Worm (Caenorhabditis elegans): ENCODE results near the gene tbx-7.

tbx-7 gene

DNA sequence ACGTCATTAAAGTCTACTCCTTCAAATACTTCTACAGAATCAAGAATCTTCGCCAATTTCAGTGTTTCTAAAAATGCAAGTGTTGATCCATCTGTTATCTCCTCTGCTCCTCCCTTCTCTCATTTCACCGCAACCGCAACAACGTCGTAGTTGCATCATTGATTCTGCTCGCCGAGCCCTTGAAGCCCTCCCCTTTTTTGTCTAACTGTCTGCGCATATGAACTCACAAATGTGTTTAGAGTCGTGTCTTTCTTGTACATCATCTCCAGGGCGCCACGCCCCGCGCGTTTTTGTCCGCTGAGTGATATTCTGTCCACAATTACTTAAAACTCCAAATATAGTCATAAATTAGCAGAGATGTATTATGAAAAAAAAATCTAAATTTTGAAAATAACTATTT, 40.3 kb downstream of the tbx-7 start:
- TF ChIP-seq scrt-1 (GFP tag; IDR thresholded peaks at IDR 0.05): no peak
- no peak for TF ChIP-seq hnd-1 (tag; optimal IDR thresholded peaks at IDR 0.05)
- TF ChIP-seq F13C5.2 (tag; optimal IDR thresholded peaks at IDR 0.05): no peak
- TF ChIP-seq hmbx-1 (tag; optimal IDR thresholded peaks at IDR 0.05): no peak
- no peak for TF ChIP-seq ceh-36 (tag; optimal IDR thresholded peaks at IDR 0.05)
- no peak for TF ChIP-seq ets-7 (tag; optimal IDR thresholded peaks at IDR 0.05)
- no peak for TF ChIP-seq hmg-4 (GFP tag; optimal IDR thresholded peaks at IDR 0.05)
- TF ChIP-seq tbx-11 (GFP tag; IDR thresholded peaks at IDR 0.05): no peak
- no peak for TF ChIP-seq flt-1 (GFP tag; IDR thresholded peaks at IDR 0.05)
- no peak for TF ChIP-seq aly-1 (tag; optimal IDR thresholded peaks at IDR 0.05)
- no peak for TF ChIP-seq ama-1 (optimal IDR thresholded peaks at IDR 0.05)
- TF ChIP-seq sea-1 (GFP tag; conservative IDR thresholded peaks at IDR 0.05): no peak
- TF ChIP-seq ceh-13 (GFP tag; optimal IDR thresholded peaks at IDR 0.05): no peak
- no peak for TF ChIP-seq pes-1 (GFP tag; IDR thresholded peaks at IDR 0.05)
- no peak for TF ChIP-seq tra-4 (tag; optimal IDR thresholded peaks at IDR 0.05)

DNA sequence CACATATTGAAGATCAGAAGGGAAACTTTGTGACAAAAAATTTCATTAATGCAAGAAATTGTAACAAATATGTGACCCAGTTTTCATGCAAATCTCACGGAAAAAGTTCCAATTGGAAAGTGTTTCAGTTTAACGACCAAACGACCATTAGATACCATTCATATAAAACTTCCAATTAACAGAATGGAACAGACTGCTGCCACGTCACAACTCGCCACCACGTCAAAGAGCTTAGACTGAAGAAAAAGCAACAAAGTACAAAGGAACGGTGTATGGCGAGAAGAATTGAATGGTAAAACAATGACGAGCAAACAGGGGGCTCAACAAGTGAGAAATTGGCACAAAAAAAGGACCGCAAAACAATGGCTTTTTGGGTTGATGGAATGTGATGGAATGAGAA, 43.0 kb downstream of the tbx-7 start, which contains the start of gene T04C9.3:
Gene T04C9.3 (plus strand): TSS at position 301 of the 400 bp plus-strand sequence.
- no peak for TF ChIP-seq ceh-13 (GFP tag; optimal IDR thresholded peaks at IDR 0.05)
- TF ChIP-seq ets-7 (tag; optimal IDR thresholded peaks at IDR 0.05): no peak
- TF ChIP-seq hmbx-1 (tag; optimal IDR thresholded peaks at IDR 0.05): no peak
- no peak for TF ChIP-seq ceh-36 (tag; optimal IDR thresholded peaks at IDR 0.05)
- no peak for TF ChIP-seq ama-1 (optimal IDR thresholded peaks at IDR 0.05)
- TF ChIP-seq tbx-11 (GFP tag; IDR thresholded peaks at IDR 0.05): no peak
- no peak for TF ChIP-seq hnd-1 (tag; optimal IDR thresholded peaks at IDR 0.05)

DNA sequence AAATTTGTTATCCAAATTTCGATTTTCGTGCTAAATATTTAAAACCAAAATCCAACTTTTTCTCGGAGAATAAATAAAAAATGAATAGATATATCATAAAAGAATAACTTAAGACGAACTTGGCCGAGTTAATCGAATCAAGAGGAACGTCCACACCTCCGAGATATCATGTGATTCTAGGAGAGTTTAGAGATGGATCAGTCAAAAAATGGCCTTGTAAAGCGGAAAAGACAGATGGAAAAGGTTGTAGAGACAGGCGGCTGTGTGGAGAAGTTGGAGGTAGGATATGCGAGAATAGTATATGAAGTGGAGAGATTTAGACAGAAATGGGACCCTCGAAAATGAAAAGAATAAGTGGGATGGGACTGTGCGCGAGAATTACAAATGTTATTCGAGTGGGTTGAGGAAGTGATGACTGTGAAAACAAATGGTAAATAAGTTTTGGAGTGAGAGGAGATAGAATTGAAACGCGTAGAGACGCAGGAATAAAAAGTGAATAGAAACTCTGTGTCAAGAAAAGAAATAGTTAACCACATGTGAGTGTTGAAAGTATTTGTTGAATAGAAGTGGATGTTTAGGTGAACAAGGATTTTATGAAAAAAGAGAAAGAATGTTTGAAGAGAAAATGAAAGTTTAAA, 45.5 kb downstream of the tbx-7 start:
- TF ChIP-seq ama-1 (optimal IDR thresholded peaks at IDR 0.05): no peak
- no peak for TF ChIP-seq hmg-4 (GFP tag; optimal IDR thresholded peaks at IDR 0.05)
- TF ChIP-seq hnd-1 (tag; optimal IDR thresholded peaks at IDR 0.05): no peak
- no peak for TF ChIP-seq tbx-11 (GFP tag; IDR thresholded peaks at IDR 0.05)
- no peak for TF ChIP-seq ets-7 (tag; optimal IDR thresholded peaks at IDR 0.05)
- no peak for TF ChIP-seq flt-1 (GFP tag; IDR thresholded peaks at IDR 0.05)
- TF ChIP-seq tbx-37 (GFP tag; conservative IDR thresholded peaks at IDR 0.05): no peak

DNA sequence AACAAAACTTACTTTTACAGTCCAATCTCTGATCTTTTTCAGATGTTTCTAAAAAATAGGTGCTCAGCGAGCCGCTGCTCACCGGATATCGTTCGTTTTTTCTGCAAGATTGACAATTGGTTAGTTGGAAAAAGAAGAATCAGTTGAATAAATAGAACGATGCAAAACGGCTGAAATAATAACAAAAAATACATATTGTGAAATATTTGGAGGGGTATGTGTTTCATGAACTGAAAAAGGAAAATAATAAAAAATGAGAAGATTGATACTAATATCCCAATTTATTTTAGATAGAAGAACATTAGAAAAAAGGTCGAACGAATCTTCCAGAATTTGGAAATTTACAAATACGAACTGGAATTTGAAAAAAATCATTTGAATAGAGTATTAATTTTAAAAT, 46.3 kb downstream of the tbx-7 start, which contains the start of gene frm-2:
Gene frm-2 (minus strand): TSS at position 101 of the 400 bp plus-strand sequence.
- TF ChIP-seq tbx-11 (GFP tag; IDR thresholded peaks at IDR 0.05) (no peak), B0310.2 (tag; optimal IDR thresholded peaks at IDR 0.05) (no peak), flt-1 (GFP tag; IDR thresholded peaks at IDR 0.05) (no peak), pes-1 (GFP tag; IDR thresholded peaks at IDR 0.05) (no peak), hnd-1 (tag; optimal IDR thresholded peaks at IDR 0.05) (no peak), tbx-37 (GFP tag; conservative IDR thresholded peaks at IDR 0.05) (no peak), tra-4 (tag; optimal IDR thresholded peaks at IDR 0.05) (no peak), aly-1 (tag; optimal IDR thresholded peaks at IDR 0.05) (no peak), ama-1 (optimal IDR thresholded peaks at IDR 0.05) (no peak), ceh-36 (tag; optimal IDR thresholded peaks at IDR 0.05) (no peak), hmbx-1 (tag; optimal IDR thresholded peaks at IDR 0.05) (no peak), sea-1 (GFP tag; conservative IDR thresholded peaks at IDR 0.05) (no peak), hmg-4 (GFP tag; optimal IDR thresholded peaks at IDR 0.05) (no peak), F13C5.2 (tag; optimal IDR thresholded peaks at IDR 0.05) (no peak), ceh-13 (GFP tag; optimal IDR thresholded peaks at IDR 0.05) (no peak)

DNA sequence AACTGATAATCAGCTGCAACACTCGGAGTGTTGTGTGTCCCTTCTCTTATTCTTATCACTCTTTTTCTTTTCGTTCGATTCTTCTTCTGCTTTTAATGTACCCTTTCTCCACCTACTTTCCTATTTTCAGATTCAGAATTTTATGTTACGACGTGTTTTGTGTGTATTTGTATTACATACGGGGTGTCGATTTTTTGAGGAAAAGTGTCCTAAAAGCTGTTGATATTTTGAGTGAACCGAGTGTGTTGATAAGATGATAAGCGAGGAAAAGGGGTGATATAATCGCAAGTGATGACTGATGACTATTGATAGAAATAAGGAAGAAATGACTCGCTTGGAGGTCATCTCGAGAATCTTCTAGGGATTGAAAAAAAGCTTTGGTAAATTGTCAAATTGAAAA, 46.9 kb downstream of the tbx-7 start:
- TF ChIP-seq hmbx-1 (tag; optimal IDR thresholded peaks at IDR 0.05) (no peak), tra-4 (tag; optimal IDR thresholded peaks at IDR 0.05) (no peak), ets-7 (tag; optimal IDR thresholded peaks at IDR 0.05) (no peak), F13C5.2 (tag; optimal IDR thresholded peaks at IDR 0.05) (no peak), aly-1 (tag; optimal IDR thresholded peaks at IDR 0.05) (no peak), flt-1 (GFP tag; IDR thresholded peaks at IDR 0.05) (no peak), ceh-36 (tag; optimal IDR thresholded peaks at IDR 0.05) (no peak), B0310.2 (tag; optimal IDR thresholded peaks at IDR 0.05) (no peak), ama-1 (optimal IDR thresholded peaks at IDR 0.05) (no peak), pes-1 (GFP tag; IDR thresholded peaks at IDR 0.05) (no peak), scrt-1 (GFP tag; IDR thresholded peaks at IDR 0.05) (no peak), hmg-4 (GFP tag; optimal IDR thresholded peaks at IDR 0.05) (no peak), hnd-1 (tag; optimal IDR thresholded peaks at IDR 0.05) (no peak)

DNA sequence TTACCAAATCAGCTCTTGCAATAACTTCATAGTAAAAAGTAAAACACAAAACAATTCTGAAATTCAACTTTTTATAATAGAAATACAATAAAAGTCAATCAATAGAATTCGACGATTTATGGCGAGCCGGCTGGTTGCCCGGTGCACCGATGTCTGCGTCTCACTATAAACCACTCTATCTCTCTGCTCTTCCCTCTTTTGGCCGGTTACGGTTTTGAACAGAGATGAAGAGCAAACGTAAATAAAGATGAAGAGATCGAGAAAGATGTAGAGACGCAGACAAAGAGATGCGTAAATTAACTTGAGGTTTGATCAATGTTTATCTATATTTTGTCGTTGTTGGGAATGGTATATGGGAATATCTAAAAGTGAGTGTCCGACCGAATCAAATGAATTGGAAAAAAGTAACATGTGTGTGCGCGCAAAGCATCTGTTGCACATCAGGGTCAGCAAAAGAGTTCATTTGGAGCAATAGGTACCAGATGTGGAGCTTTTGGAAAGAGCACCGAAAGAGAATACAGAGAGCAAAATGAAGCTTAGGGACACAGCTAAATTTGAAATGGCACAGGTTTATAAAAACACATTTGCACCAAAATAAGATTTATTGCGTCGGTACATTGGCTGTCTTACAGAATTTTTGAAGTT, 47.9 kb downstream of the tbx-7 start:
- TF ChIP-seq hmg-4 (GFP tag; optimal IDR thresholded peaks at IDR 0.05) (peak; percentile 18), ets-7 (tag; optimal IDR thresholded peaks at IDR 0.05) (no peak), aly-1 (tag; optimal IDR thresholded peaks at IDR 0.05) (no peak)

DNA sequence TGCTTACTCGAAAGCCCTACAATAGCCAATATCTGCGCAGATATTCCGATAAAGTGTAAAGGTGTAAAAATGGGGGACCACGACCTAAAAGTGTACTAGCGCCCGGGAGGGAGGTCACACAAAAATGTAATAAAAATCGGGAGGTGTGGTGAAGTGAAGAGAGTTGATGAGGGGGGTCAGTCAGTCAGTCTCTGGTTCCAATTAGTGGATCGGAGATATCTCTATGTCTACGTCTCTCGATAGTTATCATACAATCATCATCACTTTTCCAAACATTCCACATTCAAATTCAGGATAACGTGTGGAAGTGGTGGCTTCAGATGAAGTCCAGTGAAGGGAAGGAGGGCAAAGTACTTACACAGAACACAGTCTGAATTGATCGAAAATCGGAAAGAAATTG, 52.3 kb downstream of the tbx-7 start:
- TF ChIP-seq B0310.2 (tag; optimal IDR thresholded peaks at IDR 0.05) (no peak), scrt-1 (GFP tag; IDR thresholded peaks at IDR 0.05) (no peak), pes-1 (GFP tag; IDR thresholded peaks at IDR 0.05) (no peak), hnd-1 (tag; optimal IDR thresholded peaks at IDR 0.05) (no peak), F13C5.2 (tag; optimal IDR thresholded peaks at IDR 0.05) (no peak), aly-1 (tag; optimal IDR thresholded peaks at IDR 0.05) (no peak), flt-1 (GFP tag; IDR thresholded peaks at IDR 0.05) (no peak), ceh-36 (tag; optimal IDR thresholded peaks at IDR 0.05) (no peak), tbx-37 (GFP tag; conservative IDR thresholded peaks at IDR 0.05) (no peak)

Data from whole organism, early embryonic.